Fruit fly (Drosophila melanogaster) whole organism: ENCODE results near the gene CG43954.

ENCODE experiments used
- Dll ChIP-seq: fragments of >200 bp; optimal IDR thresholded peaks from 2 replicates; lab custom pipeline; 2017
- pan ChIP-seq: fragments of >200 bp; optimal IDR thresholded peaks from 2 replicates; lab custom pipeline; 2017
- psq ChIP-seq: fragments of >200 bp; optimal IDR thresholded peaks from 2 replicates; lab custom pipeline; 2017

- TF ChIP-seq psq, result no peak
- TF ChIP-seq Dll, result no peak
- TF ChIP-seq pan (lab: Kevin White, UChicago), result no peak
Observed at dm6 chr3L:16746586-16747383, 35.3 kb upstream of the CG43954 start.
